Worm (Caenorhabditis elegans) whole organism, mixed stage, embryonic: Measurements from ENCODE around the gene alg-1.

Experiments
- M03D4.4 ChIP-seq: sonication (generic microtip); optimal IDR thresholded peaks from 2 replicates; lab custom pipeline; 2017; ENCODE audit warnings: mild to moderate bottlenecking, missing genetic modification characterization, missing compliant biosample characterization
- bed-3 ChIP-seq: fragments of 200-800 bp; sonication (Bioruptor generic); optimal IDR thresholded peaks from 3 replicates; lab custom pipeline; 2018; ENCODE audit warnings: mild to moderate bottlenecking, missing genetic modification characterization, moderate library complexity, missing compliant biosample characterization
- ceh-39 ChIP-seq: fragments of 150-350 bp; optimal IDR thresholded peaks from 2 replicates; lab custom pipeline; 2014; ENCODE audit warnings: missing biosample characterization, missing genetic modification characterization
- ceh-43 ChIP-seq: fragments of 200-800 bp; sonication (Bioruptor generic); optimal IDR thresholded peaks from 2 replicates; lab custom pipeline; 2018; ENCODE audit warnings: mild to moderate bottlenecking, missing genetic modification characterization, moderate library complexity, missing compliant biosample characterization
- ceh-83 ChIP-seq: fragments of 200-800 bp; sonication (Bioruptor generic); optimal IDR thresholded peaks from 2 replicates; lab custom pipeline; 2018; ENCODE audit warnings: mild to moderate bottlenecking, missing genetic modification characterization, missing compliant biosample characterization
- ces-1 ChIP-seq: fragments of 150-350 bp; optimal IDR thresholded peaks from 2 replicates; lab custom pipeline; 2014; ENCODE audit warnings: missing biosample characterization, missing genetic modification reagents, missing genetic modification characterization
- cnd-1 ChIP-seq: fragments of 200-800 bp; sonication (Bioruptor generic); optimal IDR thresholded peaks from 2 replicates; lab custom pipeline; 2018; ENCODE audit warnings: mild to moderate bottlenecking, missing genetic modification characterization, missing compliant biosample characterization
- drap-1 ChIP-seq: fragments of 200-800 bp; sonication (Bioruptor generic); optimal IDR thresholded peaks from 3 replicates; lab custom pipeline; 2018; ENCODE audit warnings: mild to moderate bottlenecking, missing genetic modification characterization, missing compliant biosample characterization
- elt-1 ChIP-seq: sonication (generic microtip); optimal IDR thresholded peaks from 2 replicates; lab custom pipeline; 2017; ENCODE audit warnings: missing genetic modification characterization, mild to moderate bottlenecking, missing compliant biosample characterization, antibody characterized with exemption, moderate library complexity, borderline replicate concordance; ENCODE audit not compliant: insufficient read depth
- elt-3 ChIP-seq: fragments of 150-350 bp; optimal IDR thresholded peaks from 2 replicates; lab custom pipeline; 2014; ENCODE audit warnings: missing biosample characterization, missing genetic modification characterization
- ham-2 ChIP-seq: fragments of 200-800 bp; sonication (Bioruptor generic); optimal IDR thresholded peaks from 2 replicates; lab custom pipeline; 2018; ENCODE audit warnings: mild to moderate bottlenecking, missing genetic modification characterization, missing compliant biosample characterization
- hlh-1 ChIP-seq: fragments of 150-350 bp; optimal IDR thresholded peaks from 2 replicates; lab custom pipeline; 2014; ENCODE audit warnings: missing biosample characterization, missing genetic modification reagents, missing genetic modification characterization
- lin-32 ChIP-seq: fragments of 200-800 bp; sonication (Bioruptor generic); optimal IDR thresholded peaks from 2 replicates; lab custom pipeline; 2018; ENCODE audit warnings: mild to moderate bottlenecking, missing genetic modification characterization, missing compliant biosample characterization
- lsy-2 ChIP-seq: fragments of 150-350 bp; optimal IDR thresholded peaks from 2 replicates; lab custom pipeline; 2014; ENCODE audit warnings: missing biosample characterization, missing genetic modification characterization
- mab-5 ChIP-seq: fragments of 150-350 bp; optimal IDR thresholded peaks from 2 replicates; lab custom pipeline; 2014; ENCODE audit warnings: missing biosample characterization, missing genetic modification characterization
- mep-1 ChIP-seq: fragments of 150-350 bp; optimal IDR thresholded peaks from 2 replicates; lab custom pipeline; 2017; ENCODE audit warnings: missing biosample characterization, missing genetic modification reagents, missing genetic modification characterization, inconsistent platforms
- mls-2 ChIP-seq: sonication (generic microtip); optimal IDR thresholded peaks from 2 replicates; lab custom pipeline; 2016; ENCODE audit warnings: mild to moderate bottlenecking, missing genetic modification characterization, moderate library complexity, missing compliant biosample characterization
- nhr-12 ChIP-seq: fragments of 150-350 bp; optimal IDR thresholded peaks from 2 replicates; lab custom pipeline; 2014; ENCODE audit warnings: missing biosample characterization, missing genetic modification characterization
- nhr-2 ChIP-seq: fragments of 150-350 bp; optimal IDR thresholded peaks from 2 replicates; lab custom pipeline; 2014; ENCODE audit warnings: missing biosample characterization, missing genetic modification characterization
- nhr-28 ChIP-seq: fragments of 150-350 bp; optimal IDR thresholded peaks from 2 replicates; lab custom pipeline; 2014; ENCODE audit warnings: missing biosample characterization, missing genetic modification characterization
- pha-4 ChIP-seq: fragments of 150-350 bp; optimal IDR thresholded peaks from 2 replicates; lab custom pipeline; 2018; ENCODE audit warnings: missing biosample characterization, missing genetic modification reagents, missing genetic modification characterization
- sem-2 ChIP-seq: fragments of 200-800 bp; sonication (Bioruptor generic); optimal IDR thresholded peaks from 2 replicates; lab custom pipeline; 2018; ENCODE audit warnings: mild to moderate bottlenecking, missing genetic modification characterization, missing compliant biosample characterization
- snpc-4 ChIP-seq: fragments of 150-350 bp; optimal IDR thresholded peaks from 2 replicates; lab custom pipeline; 2014; ENCODE audit warnings: missing biosample characterization, missing genetic modification characterization
- tbx-8 ChIP-seq: fragments of 200-800 bp; sonication (Bioruptor generic); optimal IDR thresholded peaks from 2 replicates; lab custom pipeline; 2018; ENCODE audit warnings: mild to moderate bottlenecking, missing genetic modification characterization, moderate library complexity, missing compliant biosample characterization
- unc-120 ChIP-seq: sonication (generic microtip); optimal IDR thresholded peaks from 2 replicates; lab custom pipeline; 2017; ENCODE audit warnings: missing genetic modification characterization, missing compliant biosample characterization; ENCODE audit not compliant: poor library complexity, severe bottlenecking
- unc-39 ChIP-seq: fragments of 150-350 bp; optimal IDR thresholded peaks from 2 replicates; lab custom pipeline; 2014; ENCODE audit warnings: missing biosample characterization, missing genetic modification characterization
- unc-62 ChIP-seq: fragments of 150-350 bp; optimal IDR thresholded peaks from 2 replicates; lab custom pipeline; 2014; ENCODE audit warnings: missing biosample characterization, missing genetic modification reagents, missing genetic modification characterization
- zip-8 ChIP-seq: fragments of 150-350 bp; optimal IDR thresholded peaks from 2 replicates; lab custom pipeline; 2014; ENCODE audit warnings: missing biosample characterization, missing genetic modification characterization
- ztf-11 ChIP-seq: fragments of 150-350 bp; optimal IDR thresholded peaks from 2 replicates; lab custom pipeline; 2014; ENCODE audit warnings: missing biosample characterization, missing genetic modification characterization

Gene alg-1

ce11 chrX:13939388-13939787 lies 9.5 kb upstream of the alg-1 start:
- TF ChIP-seq elt-3 (tag; lab: Kevin White, UChicago) (peak; percentile 30), ces-1 (no peak)

ce11 chrX:13940287-13940686 lies 8.6 kb upstream of the alg-1 start:
- TF ChIP-seq ham-2 (GFP tag; lab: Kevin White, UChicago) (no peak), zip-8 (tag; lab: Kevin White, UChicago) (no peak), cnd-1 (tag; lab: Kevin White, UChicago) (no peak), nhr-2 (no peak), mls-2 (no peak), pha-4 (tag; lab: Kevin White, UChicago) (no peak), elt-3 (tag; lab: Kevin White, UChicago) (no peak), M03D4.4 (tag; lab: Kevin White, UChicago) (no peak), tbx-8 (GFP tag; lab: Kevin White, UChicago) (no peak), lin-32 (no peak), mep-1 (no peak), nhr-12 (tag; lab: Kevin White, UChicago) (no peak), ceh-43 (GFP tag; lab: Kevin White, UChicago) (no peak), nhr-28 (tag; lab: Kevin White, UChicago) (no peak), mab-5 (tag; lab: Kevin White, UChicago) (no peak), ceh-39 (tag; lab: Kevin White, UChicago) (no peak), ceh-83 (GFP tag; lab: Kevin White, UChicago) (no peak), unc-39 (tag; lab: Kevin White, UChicago) (no peak), elt-1 (tag; lab: Kevin White, UChicago) (no peak)
- TF ChIP-seq, all 35 proteins: peak for 0

ce11 chrX:13941296-13941695 lies 7.6 kb upstream of the alg-1 start:
- TF ChIP-seq ham-2 (GFP tag; lab: Kevin White, UChicago) = peak; percentile 55
- TF ChIP-seq M03D4.4 (tag; lab: Kevin White, UChicago) = no peak
- TF ChIP-seq unc-62 = peak; percentile 90
- no peak for TF ChIP-seq ceh-43 (GFP tag; lab: Kevin White, UChicago)
- no peak for TF ChIP-seq ztf-11 (tag; lab: Kevin White, UChicago)
- TF ChIP-seq nhr-12 (tag; lab: Kevin White, UChicago) = no peak
- peak; percentile 34 for TF ChIP-seq elt-1 (tag; lab: Kevin White, UChicago)
- TF ChIP-seq elt-3 (tag; lab: Kevin White, UChicago) = no peak
- TF ChIP-seq pha-4 (tag; lab: Kevin White, UChicago) = no peak
- no peak for TF ChIP-seq snpc-4 (tag; lab: Kevin White, UChicago)
- TF ChIP-seq nhr-28 (tag; lab: Kevin White, UChicago) = no peak
- no peak for TF ChIP-seq mab-5 (tag; lab: Kevin White, UChicago)

ce11 chrX:13941865-13942264 lies 7.0 kb upstream of the alg-1 start:
- TF ChIP-seq unc-120 (no peak), sem-2 (GFP tag; lab: Kevin White, UChicago) (no peak), bed-3 (no peak), snpc-4 (tag; lab: Kevin White, UChicago) (no peak), ceh-43 (GFP tag; lab: Kevin White, UChicago) (no peak), drap-1 (GFP tag; lab: Kevin White, UChicago) (no peak), elt-1 (tag; lab: Kevin White, UChicago) (no peak), ceh-83 (GFP tag; lab: Kevin White, UChicago) (no peak), mls-2 (no peak), M03D4.4 (tag; lab: Kevin White, UChicago) (no peak), unc-62 (no peak), ztf-11 (tag; lab: Kevin White, UChicago) (no peak), hlh-1 (tag; lab: Kevin White, UChicago) (no peak), ham-2 (GFP tag; lab: Kevin White, UChicago) (no peak), tbx-8 (GFP tag; lab: Kevin White, UChicago) (no peak), elt-3 (tag; lab: Kevin White, UChicago) (no peak), cnd-1 (tag; lab: Kevin White, UChicago) (no peak), ceh-39 (tag; lab: Kevin White, UChicago) (no peak), lsy-2 (tag; lab: Kevin White, UChicago) (no peak)

- no peak for TF ChIP-seq lin-32
- peak; percentile 98 for TF ChIP-seq ces-1
- TF ChIP-seq mep-1 = peak; percentile 9
- TF ChIP-seq cnd-1 (tag; lab: Kevin White, UChicago) = peak; percentile 18
- TF ChIP-seq, all 35 proteins: peak for 3
These were observed 4.7 kb upstream of the alg-1 start for ce11 chrX:13944184-13944583.
